Fruit fly (Drosophila melanogaster): ENCODE data around the gene spz3.

spz3 gene

dm6 chr2L:7850406-7850805 lies 28.9 kb downstream of the spz3 start:
- TF ChIP-seq CG8159 (tag; optimal IDR thresholded peaks at IDR 0.05) (no peak), Snoo (tag; optimal IDR thresholded peaks at IDR 0.05) (no peak)

dm6 chr2L:7849472-7849871 lies 29.9 kb downstream of the spz3 start:
- TF ChIP-seq CG8159 (tag; optimal IDR thresholded peaks at IDR 0.05) (peak; percentile 20), CG15710 (tag; optimal IDR thresholded peaks at IDR 0.05) (no peak), CG14655 (GFP tag; optimal IDR thresholded peaks at IDR 0.05) (peak; percentile 12), CG32121 (GFP tag; IDR thresholded peaks at IDR 0.05) (0 out of 2 replicates have a peak, but pooled peaks have one; percentile 15)

- TF ChIP-seq CG32121 (GFP tag; IDR thresholded peaks at IDR 0.05): no peak
- no peak for TF ChIP-seq CG8301 (tag; optimal IDR thresholded peaks at IDR 0.05)
- TF ChIP-seq rn (GFP tag; IDR thresholded peaks at IDR 0.05): no peak
- no peak for TF ChIP-seq Ets98B (GFP tag; IDR thresholded peaks at IDR 0.05)
- TF ChIP-seq gl (tag; optimal IDR thresholded peaks at IDR 0.05): no peak
- TF ChIP-seq CG17806 (tag; optimal IDR thresholded peaks at IDR 0.05): no peak
- TF ChIP-seq EcR (GFP tag; optimal IDR thresholded peaks at IDR 0.05): no peak
- TF ChIP-seq CG14655 (GFP tag; optimal IDR thresholded peaks at IDR 0.05): no peak
- no peak for TF ChIP-seq CG10348 (GFP tag; IDR thresholded peaks at IDR 0.05)
- TF ChIP-seq Pif1A (GFP tag; optimal IDR thresholded peaks at IDR 0.05): no peak
These were observed 38.1 kb downstream of the spz3 start for dm6 chr2L:7841244-7841643.

- TF ChIP-seq Pif1A (GFP tag; optimal IDR thresholded peaks at IDR 0.05) (no peak), D1 (tag; optimal IDR thresholded peaks at IDR 0.05) (no peak), CG4496 (GFP tag; IDR thresholded peaks at IDR 0.05) (no peak), CG10348 (GFP tag; IDR thresholded peaks at IDR 0.05) (no peak), Ets98B (GFP tag; IDR thresholded peaks at IDR 0.05) (no peak), rn (GFP tag; IDR thresholded peaks at IDR 0.05) (no peak), CG8159 (tag; optimal IDR thresholded peaks at IDR 0.05) (no peak), CG34367 (tag; optimal IDR thresholded peaks at IDR 0.05) (no peak), CG15710 (tag; optimal IDR thresholded peaks at IDR 0.05) (no peak), EcR (GFP tag; optimal IDR thresholded peaks at IDR 0.05) (no peak), CG9948 (tag; optimal IDR thresholded peaks at IDR 0.05) (no peak), Pif1B (GFP tag; optimal IDR thresholded peaks at IDR 0.05) (no peak), CG17806 (tag; optimal IDR thresholded peaks at IDR 0.05) (no peak), CG32121 (GFP tag; IDR thresholded peaks at IDR 0.05) (no peak), Snoo (tag; optimal IDR thresholded peaks at IDR 0.05) (no peak), CG8301 (tag; optimal IDR thresholded peaks at IDR 0.05) (no peak), CG13204 (GFP tag; optimal IDR thresholded peaks at IDR 0.05) (no peak), CG12605 (GFP tag; IDR thresholded peaks at IDR 0.05) (no peak), fd96Ca (GFP tag; IDR thresholded peaks at IDR 0.05) (no peak), gl (tag; optimal IDR thresholded peaks at IDR 0.05) (no peak)
These were observed 39.2 kb downstream of the spz3 start, which contains the start of gene CG14537 for dm6 chr2L:7840152-7840551. TSS of gene CG14537 (plus strand) at chr2L:7840452.

- TF ChIP-seq EcR (GFP tag; optimal IDR thresholded peaks at IDR 0.05): no peak
- no peak for TF ChIP-seq fd96Ca (GFP tag; IDR thresholded peaks at IDR 0.05)
- no peak for TF ChIP-seq D1 (tag; optimal IDR thresholded peaks at IDR 0.05)
- no peak for TF ChIP-seq gl (tag; optimal IDR thresholded peaks at IDR 0.05)
- TF ChIP-seq CG14655 (GFP tag; optimal IDR thresholded peaks at IDR 0.05): no peak
- no peak for TF ChIP-seq CG12605 (GFP tag; IDR thresholded peaks at IDR 0.05)
- TF ChIP-seq CG13204 (GFP tag; optimal IDR thresholded peaks at IDR 0.05): no peak
- no peak for TF ChIP-seq Snoo (tag; optimal IDR thresholded peaks at IDR 0.05)
- TF ChIP-seq CG15710 (tag; optimal IDR thresholded peaks at IDR 0.05): no peak
- no peak for TF ChIP-seq CG34367 (tag; optimal IDR thresholded peaks at IDR 0.05)
- TF ChIP-seq CG17806 (tag; optimal IDR thresholded peaks at IDR 0.05): no peak
- no peak for TF ChIP-seq CG4496 (GFP tag; IDR thresholded peaks at IDR 0.05)
- TF ChIP-seq Ets98B (GFP tag; IDR thresholded peaks at IDR 0.05): no peak
- TF ChIP-seq CG8159 (tag; optimal IDR thresholded peaks at IDR 0.05): no peak
- TF ChIP-seq CG10348 (GFP tag; IDR thresholded peaks at IDR 0.05): no peak
- TF ChIP-seq rn (GFP tag; IDR thresholded peaks at IDR 0.05): no peak
- no peak for TF ChIP-seq CG8301 (tag; optimal IDR thresholded peaks at IDR 0.05)
- no peak for TF ChIP-seq CG32121 (GFP tag; IDR thresholded peaks at IDR 0.05)
- TF ChIP-seq Pif1A (GFP tag; optimal IDR thresholded peaks at IDR 0.05): no peak
These were observed 41.3 kb downstream of the spz3 start for dm6 chr2L:7838024-7838423.

- TF ChIP-seq D1 (tag; optimal IDR thresholded peaks at IDR 0.05): no peak
- TF ChIP-seq CG8301 (tag; optimal IDR thresholded peaks at IDR 0.05): no peak
- TF ChIP-seq CG10348 (GFP tag; IDR thresholded peaks at IDR 0.05): no peak
- TF ChIP-seq Snoo (tag; optimal IDR thresholded peaks at IDR 0.05): no peak
- TF ChIP-seq CG4496 (GFP tag; IDR thresholded peaks at IDR 0.05): no peak
- TF ChIP-seq Ets98B (GFP tag; IDR thresholded peaks at IDR 0.05): no peak
- TF ChIP-seq CG9948 (tag; optimal IDR thresholded peaks at IDR 0.05): no peak
- no peak for TF ChIP-seq CG32121 (GFP tag; IDR thresholded peaks at IDR 0.05)
- TF ChIP-seq fd96Ca (GFP tag; IDR thresholded peaks at IDR 0.05): no peak
- no peak for TF ChIP-seq CG13204 (GFP tag; optimal IDR thresholded peaks at IDR 0.05)
- TF ChIP-seq CG12605 (GFP tag; IDR thresholded peaks at IDR 0.05): no peak
- no peak for TF ChIP-seq CG34367 (tag; optimal IDR thresholded peaks at IDR 0.05)
- no peak for TF ChIP-seq EcR (GFP tag; optimal IDR thresholded peaks at IDR 0.05)
- TF ChIP-seq Pif1A (GFP tag; optimal IDR thresholded peaks at IDR 0.05): no peak
- no peak for TF ChIP-seq rn (GFP tag; IDR thresholded peaks at IDR 0.05)
- TF ChIP-seq CG14655 (GFP tag; optimal IDR thresholded peaks at IDR 0.05): no peak
These were observed 45.7 kb downstream of the spz3 start for dm6 chr2L:7833650-7834049.

- TF ChIP-seq CG9948 (tag; optimal IDR thresholded peaks at IDR 0.05) (peak; percentile 2), gl (tag; optimal IDR thresholded peaks at IDR 0.05) (no peak)
These were observed 46.1 kb downstream of the spz3 start for dm6 chr2L:7833238-7833637.

Measured in whole organism, pupa.